Worm (Caenorhabditis elegans) whole organism, L4 larva: ENCODE data around the gene crm-1.

Experiments
- D1046.2 ChIP-seq: fragments of 200-800 bp; sonication (Bioruptor generic); IDR thresholded peaks from 2 replicates; pipeline ENCODE4 v1.3.6; 2022; ENCODE audit warnings: missing genetic modification characterization, missing compliant biosample characterization
- F10B5.3 ChIP-seq: sonication (generic microtip); optimal IDR thresholded peaks from 2 replicates; lab custom pipeline; 2016; ENCODE audit warnings: mild to moderate bottlenecking, missing genetic modification characterization, missing compliant biosample characterization
- F37D6.2 ChIP-seq: sonication (generic microtip); optimal IDR thresholded peaks from 2 replicates; lab custom pipeline; 2016; ENCODE audit warnings: mild to moderate bottlenecking, missing genetic modification characterization, missing compliant biosample characterization
- F44E2.7 ChIP-seq: fragments of 200-800 bp; sonication (Bioruptor generic); IDR thresholded peaks from 2 replicates; pipeline ENCODE4 v2.1.2; 2022; ENCODE audit warnings: missing genetic modification characterization, missing compliant biosample characterization
- Y5F2A.4 ChIP-seq: fragments of 200-800 bp; sonication (Bioruptor generic); optimal IDR thresholded peaks from 2 replicates; lab custom pipeline; 2018; ENCODE audit warnings: mild to moderate bottlenecking, missing genetic modification characterization, missing compliant biosample characterization
- Y75B8A.6 ChIP-seq: fragments of 200-800 bp; sonication (Bioruptor generic); IDR thresholded peaks from 2 replicates; pipeline ENCODE4 v1.3.6; 2022; ENCODE audit warnings: missing genetic modification reagents, missing genetic modification characterization, missing compliant biosample characterization
- aha-1 ChIP-seq: fragments of 150-350 bp; peaks from one replicate; lab custom pipeline; 2014; ENCODE audit warnings: missing biosample characterization, missing genetic modification characterization
- arid-1 ChIP-seq: fragments of 200-800 bp; sonication (Bioruptor generic); conservative IDR thresholded peaks from 2 replicates; pipeline ENCODE4 v1.3.6; 2022; ENCODE audit warnings: missing genetic modification reagents, missing genetic modification characterization, missing compliant biosample characterization
- ceh-20 ChIP-seq: fragments of 200-800 bp; sonication (Bioruptor generic); IDR thresholded peaks from 2 replicates; pipeline ENCODE4 v1.3.6; 2022; ENCODE audit warnings: missing genetic modification reagents, missing genetic modification characterization, missing compliant biosample characterization
- ceh-28 ChIP-seq: fragments of 150-350 bp; optimal IDR thresholded peaks from 2 replicates; lab custom pipeline; 2014; ENCODE audit warnings: missing biosample characterization, missing genetic modification reagents, missing genetic modification characterization
- cey-2 ChIP-seq: sonication (generic microtip); optimal IDR thresholded peaks from 3 replicates; lab custom pipeline; 2017; ENCODE audit warnings: missing genetic modification characterization, mild to moderate bottlenecking, missing compliant biosample characterization, antibody characterized with exemption, borderline replicate concordance; ENCODE audit not compliant: insufficient read depth
- ctbp-1 ChIP-seq: fragments of 200-800 bp; sonication (Bioruptor generic); IDR thresholded peaks from 2 replicates; pipeline ENCODE4 v1.3.6; 2022; ENCODE audit warnings: missing genetic modification reagents, missing genetic modification characterization, missing compliant biosample characterization
- dmd-9 ChIP-seq: fragments of 200-800 bp; sonication (Bioruptor generic); IDR thresholded peaks from 2 replicates; pipeline ENCODE4 v1.3.6; 2022; ENCODE audit warnings: missing genetic modification reagents, missing genetic modification characterization, missing compliant biosample characterization
- dve-1 ChIP-seq: sonication (generic microtip); optimal IDR thresholded peaks from 2 replicates; lab custom pipeline; 2017; ENCODE audit warnings: antibody characterized with exemption, mild to moderate bottlenecking, missing genetic modification characterization, missing compliant biosample characterization; ENCODE audit not compliant: insufficient read depth
- egl-27 ChIP-seq: sonication (generic microtip); optimal IDR thresholded peaks from 3 replicates; lab custom pipeline; 2017; ENCODE audit warnings: missing biosample characterization, missing genetic modification reagents, missing genetic modification characterization
- fkh-10 ChIP-seq: fragments of 150-350 bp; optimal IDR thresholded peaks from 2 replicates; lab custom pipeline; 2014; ENCODE audit warnings: missing biosample characterization, missing genetic modification reagents, missing genetic modification characterization
- hif-1 ChIP-seq, 2 experiments: sonication (generic microtip); optimal IDR thresholded peaks; 2 replicates each; lab custom pipeline; 2016 to 2017; ENCODE audit warnings: missing compliant biosample characterization in 2 of 2, missing genetic modification characterization in 2 of 2, missing genetic modification reagents in 2 of 2, missing genotype in 2 of 2, mild to moderate bottlenecking in 1 of 2
- hlh-30 ChIP-seq: sonication (generic microtip); optimal IDR thresholded peaks from 2 replicates; lab custom pipeline; 2017; ENCODE audit warnings: antibody characterized with exemption, mild to moderate bottlenecking, missing genetic modification characterization, missing compliant biosample characterization; ENCODE audit not compliant: insufficient read depth
- hmg-1.1 ChIP-seq: fragments of 200-800 bp; sonication (Bioruptor generic); IDR thresholded peaks from 2 replicates; pipeline ENCODE4 v1.3.6; 2022; ENCODE audit warnings: missing genetic modification reagents, missing genetic modification characterization, missing compliant biosample characterization
- lim-7 ChIP-seq: fragments of 200-800 bp; sonication (Bioruptor generic); IDR thresholded peaks from 2 replicates; pipeline ENCODE4 v1.3.6; 2022; ENCODE audit warnings: missing genetic modification characterization, missing compliant biosample characterization
- lin-39 ChIP-seq: fragments of 150-350 bp; optimal IDR thresholded peaks from 2 replicates; lab custom pipeline; 2014; ENCODE audit warnings: missing biosample characterization, missing genetic modification reagents, missing genetic modification characterization
- lsy-2 ChIP-seq, 2 experiments: fragments of 150-350 bp in 1 of 2; sonication (generic microtip) in 1 of 2; optimal IDR thresholded peaks; 2 replicates each; lab custom pipeline; 2014 to 2017; ENCODE audit warnings: missing biosample characterization in 2 of 2, missing genetic modification characterization in 2 of 2
- mdl-1 ChIP-seq, 2 experiments: fragments of 150-350 bp in 1 of 2; sonication (generic microtip) in 1 of 2; optimal IDR thresholded peaks; 2 replicates each; lab custom pipeline; 2014 to 2017; ENCODE audit warnings: missing biosample characterization in 2 of 2, missing genetic modification characterization in 2 of 2
- mep-1 ChIP-seq: fragments of 150-350 bp; sonication (generic microtip); optimal IDR thresholded peaks from 3 replicates; lab custom pipeline; 2014; ENCODE audit warnings: missing biosample characterization, missing genetic modification characterization
- nhr-237 ChIP-seq: sonication (generic microtip); optimal IDR thresholded peaks from 2 replicates; lab custom pipeline; 2017; ENCODE audit warnings: missing biosample characterization, missing genetic modification characterization
- nhr-42 ChIP-seq: fragments of 200-800 bp; sonication (Bioruptor generic); IDR thresholded peaks from 2 replicates; pipeline ENCODE4 v1.3.6; 2022; ENCODE audit warnings: missing genetic modification characterization, missing compliant biosample characterization
- pha-4 ChIP-seq, 2 experiments: fragments of 150-350 bp in 1 of 2; fragments of 200-800 bp in 1 of 2; sonication (Bioruptor generic) in 1 of 2; IDR thresholded peaks in 1 of 2; optimal IDR thresholded peaks in 1 of 2; 2 replicates each; pipeline versions ENCODE4 v1.3.6 to Lab custom; 2014 to 2022; ENCODE audit warnings: missing genetic modification characterization in 2 of 2, missing genetic modification reagents in 2 of 2, missing biosample characterization in 1 of 2, missing compliant biosample characterization in 1 of 2
- pqm-1 ChIP-seq: sonication (generic microtip); optimal IDR thresholded peaks from 2 replicates; lab custom pipeline; 2017; ENCODE audit warnings: missing biosample characterization, missing genetic modification characterization
- rbr-2 ChIP-seq: sonication (generic microtip); optimal IDR thresholded peaks from 2 replicates; lab custom pipeline; 2016; ENCODE audit warnings: missing genotype, missing genetic modification characterization, missing compliant biosample characterization
- set-16 ChIP-seq: fragments of 200-800 bp; sonication (Bioruptor generic); IDR thresholded peaks from 2 replicates; pipeline ENCODE4 v1.3.6; 2022; ENCODE audit warnings: missing genetic modification reagents, missing genetic modification characterization, missing compliant biosample characterization
- snpc-1.2 ChIP-seq: fragments of 200-800 bp; sonication (Bioruptor generic); IDR thresholded peaks from 2 replicates; pipeline ENCODE4 v1.3.6; 2022; ENCODE audit warnings: missing genetic modification reagents, missing genetic modification characterization, missing compliant biosample characterization
- spr-3 ChIP-seq: fragments of 200-800 bp; sonication (Bioruptor generic); optimal IDR thresholded peaks from 2 replicates; lab custom pipeline; 2018; ENCODE audit warnings: mild to moderate bottlenecking, missing genetic modification characterization, missing compliant biosample characterization
- unc-62 ChIP-seq, 3 experiments: fragments of 150-350 bp in 1 of 3; sonication (generic microtip); optimal IDR thresholded peaks in 2 of 3; peaks in 1 of 3; 1 replicate in 1 of 3; 2 replicates in 2 of 3; lab custom pipeline; 2014 to 2017; ENCODE audit warnings: missing biosample characterization in 3 of 3, missing genetic modification characterization in 3 of 3, missing genetic modification reagents in 3 of 3, missing genotype in 1 of 3
- zfp-2 ChIP-seq: sonication (generic microtip); optimal IDR thresholded peaks from 2 replicates; lab custom pipeline; 2016; ENCODE audit warnings: mild to moderate bottlenecking, missing genetic modification characterization, missing compliant biosample characterization
- ztf-7 ChIP-seq: fragments of 150-350 bp; optimal IDR thresholded peaks from 2 replicates; lab custom pipeline; 2014; ENCODE audit warnings: missing biosample characterization, missing genetic modification characterization

crm-1 gene

DNA sequence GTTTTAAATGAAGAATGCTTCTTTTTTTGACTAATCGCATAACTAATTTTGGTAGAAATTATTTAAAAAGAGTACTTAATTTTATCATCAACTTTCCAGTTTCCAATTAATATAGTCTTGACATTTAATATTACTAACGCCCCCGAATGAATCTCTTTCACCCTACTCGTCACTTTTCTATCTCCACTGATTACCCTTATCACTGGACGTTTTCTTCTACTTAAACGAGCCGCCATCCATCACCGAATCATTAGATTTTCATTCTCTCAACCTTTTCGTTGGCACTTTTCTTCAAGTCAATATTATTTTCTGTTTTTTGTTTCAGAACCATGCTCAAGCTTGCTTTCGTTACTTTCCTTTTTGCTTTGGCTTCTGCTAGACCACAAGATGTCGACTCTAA lies 54.3 kb downstream of the crm-1 start, which contains the start of gene lys-1 (continued):
- TF ChIP-seq F44E2.7 (no peak), hmg-1.1 (GFP tag; lab: Robert Waterston, UW) (no peak), zfp-2 (tag; lab: Kevin White, UChicago) (no peak), snpc-1.2 (GFP tag; lab: Robert Waterston, UW) (no peak), Y5F2A.4 (GFP tag; lab: Kevin White, UChicago) (no peak), cey-2 (tag; lab: Kevin White, UChicago) (no peak), egl-27 (tag; lab: Kevin White, UChicago) (no peak), ceh-28 (no peak), F37D6.2 (tag; lab: Kevin White, UChicago) (no peak), pqm-1 (tag; lab: Kevin White, UChicago) (peak; percentile 92), lin-39 (no peak), lim-7 (GFP tag; lab: Robert Waterston, UW) (no peak), dve-1 (tag; lab: Kevin White, UChicago) (peak; percentile 24), spr-3 (GFP tag; lab: Kevin White, UChicago) (no peak), F10B5.3 (tag; lab: Kevin White, UChicago) (no peak), lsy-2 (tag; optimal IDR thresholded peaks at IDR 0.05; lab: Kevin White, UChicago) (no peak), ctbp-1 (GFP tag; lab: Robert Waterston, UW) (no peak), fkh-10 (GFP tag; lab: Kevin White, UChicago) (no peak), ceh-20 (GFP tag; lab: Robert Waterston, UW) (no peak)

DNA sequence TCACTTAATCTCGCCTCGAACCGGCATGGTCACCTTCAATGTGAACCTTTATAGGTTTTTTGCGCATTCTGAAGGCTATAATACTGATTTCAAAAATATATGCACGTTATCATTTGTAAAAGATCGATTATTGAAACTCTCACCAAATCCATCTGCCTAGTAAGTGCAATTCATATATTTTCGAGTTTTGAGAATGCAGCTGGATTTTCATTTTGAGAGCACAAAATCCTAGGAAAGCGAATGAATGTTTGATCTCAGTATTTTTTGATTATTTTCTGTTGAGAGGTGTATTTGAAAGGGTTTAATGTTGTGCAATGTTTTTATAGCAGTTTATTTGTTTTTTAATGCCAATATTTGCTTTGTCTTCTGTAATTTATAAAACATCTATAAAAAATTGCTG lies 55.9 kb downstream of the crm-1 start:
- TF ChIP-seq pha-4 (GFP tag; IDR thresholded peaks at IDR 0.05; lab: Robert Waterston, UW), result no peak
- no peak for TF ChIP-seq pha-4 (tag; optimal IDR thresholded peaks at IDR 0.05; lab: Kevin White, UChicago)
- TF ChIP-seq unc-62 (GFP tag; optimal IDR thresholded peaks at IDR 0.05 in 1 of 2; lab: Kevin White, UChicago), result peak in 1 of 2 experiments; percentile 36
- no peak for TF ChIP-seq unc-62 (tag; optimal IDR thresholded peaks at IDR 0.05; lab: Kevin White, UChicago)
- TF ChIP-seq, all 104 proteins: peak for 1

DNA sequence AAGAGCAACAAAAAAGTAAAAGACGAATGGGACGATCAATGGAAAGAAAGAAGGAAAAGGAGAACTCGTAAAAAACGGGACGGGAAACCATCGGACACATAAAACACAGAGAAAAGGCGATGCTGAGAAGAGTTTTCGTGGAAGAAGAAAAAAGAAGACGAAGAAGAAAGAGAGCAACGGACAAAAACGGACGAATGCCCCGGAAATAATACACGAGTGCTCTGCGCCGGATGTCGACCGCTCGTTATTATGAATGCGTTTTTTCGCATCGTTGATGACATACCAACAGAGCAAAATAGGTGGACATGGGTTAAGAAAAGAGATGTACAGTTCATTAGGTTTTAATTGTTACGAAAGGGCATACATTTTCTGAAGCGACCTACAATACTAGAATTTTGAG lies 56.3 kb downstream of the crm-1 start, which contains the start of gene Y22F5A.11:
Gene Y22F5A.11 (minus strand): TSS at position 28 of the 400 bp plus-strand sequence.
- peak; percentile 23; the same call in 1 of the 2 replicates for TF ChIP-seq hmg-1.1 (GFP tag; lab: Robert Waterston, UW)
- no peak for TF ChIP-seq D1046.2
- peak; percentile 41 for TF ChIP-seq mep-1 (tag; lab: Kevin White, UChicago)
- no peak for TF ChIP-seq nhr-237 (tag; lab: Kevin White, UChicago)
- peak; percentile 18 for TF ChIP-seq fkh-10 (GFP tag; lab: Kevin White, UChicago)
- TF ChIP-seq rbr-2 (tag; lab: Kevin White, UChicago), result peak; percentile 11
- TF ChIP-seq F10B5.3 (tag; lab: Kevin White, UChicago), result no peak

DNA sequence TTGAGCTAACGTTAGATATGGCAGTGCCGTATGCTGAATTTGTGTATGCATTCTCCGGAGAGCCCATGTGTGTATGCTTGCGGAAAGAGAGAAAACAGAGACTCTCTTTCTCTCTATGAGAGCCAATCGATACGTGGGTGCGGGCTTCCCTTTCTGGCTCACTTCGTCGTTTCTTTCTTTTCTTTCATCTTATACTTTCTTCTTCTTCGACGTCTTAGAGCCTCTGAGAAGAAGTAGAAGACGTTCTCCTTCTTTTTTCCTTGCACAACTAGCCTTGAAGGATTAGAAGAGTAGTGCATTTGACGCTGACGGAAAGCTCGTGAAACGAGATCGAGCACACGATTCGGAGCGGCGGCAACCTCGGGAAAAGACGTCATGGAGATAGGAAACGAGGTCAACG lies 58.1 kb downstream of the crm-1 start:
- TF ChIP-seq ztf-7 (tag; lab: Kevin White, UChicago) (no peak), ceh-28 (peak; percentile 62), aha-1 (tag; lab: Kevin White, UChicago) (peak; percentile 69), Y75B8A.6 (GFP tag; lab: Robert Waterston, UW) (no peak), arid-1 (GFP tag; lab: Robert Waterston, UW) (no peak), lsy-2 (tag; optimal IDR thresholded peaks at IDR 0.05; lab: Kevin White, UChicago) (peak; percentile 44 to 50), rbr-2 (tag; lab: Kevin White, UChicago) (peak; percentile 49), set-16 (GFP tag; lab: Robert Waterston, UW) (peak; percentile 7; the same call in 1 of the 2 replicates), hmg-1.1 (GFP tag; lab: Robert Waterston, UW) (peak; percentile 76; the same call in 1 of the 2 replicates), unc-62 (GFP tag; optimal IDR thresholded peaks at IDR 0.05 in 1 of 2; lab: Kevin White, UChicago) (peak in 1 of 2 experiments; percentile 99), unc-62 (tag; optimal IDR thresholded peaks at IDR 0.05; lab: Kevin White, UChicago) (no peak), hif-1 (tag; optimal IDR thresholded peaks at IDR 0.05; lab: Kevin White, UChicago) (peak in 1 of 2 experiments; percentile 29), mdl-1 (tag; optimal IDR thresholded peaks at IDR 0.05; lab: Kevin White, UChicago) (peak in 1 of 2 experiments; percentile 4), dmd-9 (GFP tag; lab: Robert Waterston, UW) (no peak), ctbp-1 (GFP tag; lab: Robert Waterston, UW) (0 out of 2 replicates have a peak, but pooled peaks have one; percentile 8), dve-1 (tag; lab: Kevin White, UChicago) (peak; percentile 13), fkh-10 (GFP tag; lab: Kevin White, UChicago) (peak; percentile 94), nhr-42 (GFP tag; lab: Robert Waterston, UW) (no peak), F37D6.2 (tag; lab: Kevin White, UChicago) (peak; percentile 64), mep-1 (tag; lab: Kevin White, UChicago) (peak; percentile 45), hlh-30 (peak; percentile 24)
